Worm (Caenorhabditis elegans) whole organism, L1 larva: ENCODE data around the gene dsc-1.

Experiments
- C34B4.2 ChIP-seq: sonication (generic microtip); optimal IDR thresholded peaks from 2 replicates; lab custom pipeline; 2017; ENCODE audit warnings: mild to moderate bottlenecking, missing genetic modification characterization, missing compliant biosample characterization
- alr-1 ChIP-seq: fragments of 200-800 bp; sonication (Bioruptor generic); optimal IDR thresholded peaks from 2 replicates; lab custom pipeline; 2018; ENCODE audit warnings: borderline replicate concordance, mild to moderate bottlenecking, missing genetic modification characterization, missing compliant biosample characterization
- aly-2 ChIP-seq: fragments of 150-350 bp; optimal IDR thresholded peaks from 2 replicates; lab custom pipeline; 2014; ENCODE audit warnings: missing biosample characterization, missing genetic modification characterization
- ceh-63 ChIP-seq: fragments of 200-800 bp; sonication (Bioruptor generic); optimal IDR thresholded peaks from 2 replicates; lab custom pipeline; 2018; ENCODE audit warnings: mild to moderate bottlenecking, missing genetic modification characterization, missing compliant biosample characterization
- ceh-82 ChIP-seq, 3 experiments: fragments of 150-350 bp in 1 of 3; sonication (generic microtip) in 2 of 3; optimal IDR thresholded peaks; 2 replicates each; lab custom pipeline; 2014 to 2017; ENCODE audit warnings: missing biosample characterization in 3 of 3, missing genetic modification characterization in 3 of 3
- egl-13 ChIP-seq: sonication (generic microtip); optimal IDR thresholded peaks from 2 replicates; lab custom pipeline; 2016; ENCODE audit warnings: missing genotype, missing genetic modification reagents, missing genetic modification characterization, missing compliant biosample characterization
- elt-2 ChIP-seq: sonication (generic microtip); optimal IDR thresholded peaks from 2 replicates; lab custom pipeline; 2016; ENCODE audit warnings: missing genetic modification characterization, mild to moderate bottlenecking, inconsistent platforms, missing compliant biosample characterization, missing genetic modification reagents
- ets-5 ChIP-seq: fragments of 200-800 bp; sonication (Bioruptor generic); IDR thresholded peaks from 2 replicates; pipeline ENCODE4 v1.3.6; 2022; ENCODE audit warnings: missing genetic modification characterization, missing compliant biosample characterization
- hlh-4 ChIP-seq: sonication (generic microtip); optimal IDR thresholded peaks from 2 replicates; lab custom pipeline; 2016; ENCODE audit warnings: mild to moderate bottlenecking, missing genetic modification characterization, missing compliant biosample characterization
- hpl-2 ChIP-seq: fragments of 150-350 bp; optimal IDR thresholded peaks from 2 replicates; lab custom pipeline; 2014; ENCODE audit warnings: missing biosample characterization, missing genetic modification reagents, missing genetic modification characterization
- isw-1 ChIP-seq: fragments of 200-800 bp; sonication (Bioruptor generic); IDR thresholded peaks from 2 replicates; pipeline ENCODE4 v1.3.6; 2022; ENCODE audit warnings: missing genetic modification characterization, missing compliant biosample characterization
- jun-1 ChIP-seq: fragments of 150-350 bp; optimal IDR thresholded peaks from 2 replicates; lab custom pipeline; 2014; ENCODE audit warnings: missing biosample characterization, missing genetic modification reagents, missing genetic modification characterization
- lin-35 ChIP-seq, 2 experiments: fragments of 150-350 bp; optimal IDR thresholded peaks; 2 replicates each; lab custom pipeline; 2014; ENCODE audit warnings: missing biosample characterization in 2 of 2, missing genetic modification characterization in 2 of 2, missing genetic modification reagents in 2 of 2
- lin-39 ChIP-seq: fragments of 150-350 bp; optimal IDR thresholded peaks from 2 replicates; lab custom pipeline; 2014; ENCODE audit warnings: missing biosample characterization, missing genetic modification reagents, missing genetic modification characterization
- lir-3 ChIP-seq: sonication (generic microtip); optimal IDR thresholded peaks from 2 replicates; lab custom pipeline; 2016; ENCODE audit warnings: mild to moderate bottlenecking, missing genetic modification characterization, moderate library complexity, missing compliant biosample characterization; ENCODE audit not compliant: poor library complexity
- lsy-2 ChIP-seq, 2 experiments: fragments of 150-350 bp; optimal IDR thresholded peaks; 2 replicates each; lab custom pipeline; 2014; ENCODE audit warnings: missing biosample characterization in 2 of 2, missing genetic modification characterization in 2 of 2
- mdl-1 ChIP-seq, 2 experiments: fragments of 150-350 bp; optimal IDR thresholded peaks; 2 replicates each; lab custom pipeline; 2014 to 2017; ENCODE audit warnings: missing biosample characterization in 2 of 2, missing genetic modification characterization in 2 of 2, inconsistent platforms in 1 of 2
- mef-2 ChIP-seq: fragments of 150-350 bp; optimal IDR thresholded peaks from 2 replicates; lab custom pipeline; 2014; ENCODE audit warnings: missing biosample characterization, missing genetic modification characterization
- nhr-20 ChIP-seq: sonication (generic microtip); optimal IDR thresholded peaks from 2 replicates; lab custom pipeline; 2016; ENCODE audit warnings: mild to moderate bottlenecking, missing genetic modification characterization, missing compliant biosample characterization
- nhr-28 ChIP-seq: fragments of 150-350 bp; optimal IDR thresholded peaks from 2 replicates; lab custom pipeline; 2014; ENCODE audit warnings: missing biosample characterization, missing genetic modification characterization
- nhr-47 ChIP-seq: sonication (generic microtip); optimal IDR thresholded peaks from 2 replicates; lab custom pipeline; 2016; ENCODE audit warnings: mild to moderate bottlenecking, missing genetic modification characterization, moderate library complexity, missing compliant biosample characterization
- nhr-84 ChIP-seq: sonication (generic microtip); optimal IDR thresholded peaks from 2 replicates; lab custom pipeline; 2017; ENCODE audit warnings: missing biosample characterization, missing genetic modification characterization
- nhr-85 ChIP-seq: sonication (generic microtip); peaks from one replicate; lab custom pipeline; 2016; ENCODE audit warnings: missing genetic modification characterization, inconsistent platforms, missing compliant biosample characterization
- pag-3 ChIP-seq: sonication (generic microtip); optimal IDR thresholded peaks from 2 replicates; lab custom pipeline; 2017; ENCODE audit warnings: missing genetic modification characterization, mild to moderate bottlenecking, missing compliant biosample characterization, antibody characterized with exemption, borderline replicate concordance; ENCODE audit not compliant: insufficient read depth
- pax-3 ChIP-seq: fragments of 200-800 bp; sonication (Bioruptor generic); optimal IDR thresholded peaks from 2 replicates; lab custom pipeline; 2018; ENCODE audit warnings: mild to moderate bottlenecking, missing genetic modification characterization, moderate library complexity, missing compliant biosample characterization
- snpc-4 ChIP-seq: fragments of 150-350 bp; optimal IDR thresholded peaks from 2 replicates; lab custom pipeline; 2014; ENCODE audit warnings: missing biosample characterization, missing genetic modification characterization
- sox-4 ChIP-seq: sonication (generic microtip); optimal IDR thresholded peaks from 2 replicates; lab custom pipeline; 2016; ENCODE audit warnings: missing genetic modification characterization, missing compliant biosample characterization
- sptf-1 ChIP-seq: fragments of 150-350 bp; optimal IDR thresholded peaks from 2 replicates; lab custom pipeline; 2014; ENCODE audit warnings: missing biosample characterization, missing genetic modification characterization
- tbx-2 ChIP-seq: sonication (generic microtip); optimal IDR thresholded peaks from 2 replicates; lab custom pipeline; 2016; ENCODE audit warnings: missing genetic modification characterization, missing compliant biosample characterization
- unc-130 ChIP-seq: fragments of 150-350 bp; optimal IDR thresholded peaks from 2 replicates; lab custom pipeline; 2017; ENCODE audit warnings: missing biosample characterization, missing genetic modification characterization, inconsistent platforms
- unc-30 ChIP-seq: sonication (generic microtip); optimal IDR thresholded peaks from 2 replicates; lab custom pipeline; 2017; ENCODE audit warnings: missing biosample characterization, missing genetic modification characterization
- unc-62 ChIP-seq: fragments of 150-350 bp; optimal IDR thresholded peaks from 2 replicates; lab custom pipeline; 2014; ENCODE audit warnings: missing biosample characterization, missing genetic modification reagents, missing genetic modification characterization
- unc-86 ChIP-seq: sonication (generic microtip); optimal IDR thresholded peaks from 2 replicates; lab custom pipeline; 2016; ENCODE audit warnings: missing genetic modification characterization, missing compliant biosample characterization
- unc-98 ChIP-seq: fragments of 200-800 bp; sonication (Bioruptor generic); IDR thresholded peaks from 2 replicates; pipeline ENCODE4 v1.3.6; 2022; ENCODE audit warnings: missing genetic modification characterization, missing compliant biosample characterization
- vab-15 ChIP-seq: sonication (generic microtip); optimal IDR thresholded peaks from 2 replicates; lab custom pipeline; 2017; ENCODE audit warnings: missing genotype, mild to moderate bottlenecking, missing genetic modification characterization, missing compliant biosample characterization
- zag-1 ChIP-seq: fragments of 150-350 bp; optimal IDR thresholded peaks from 2 replicates; lab custom pipeline; 2014; ENCODE audit warnings: missing biosample characterization, missing genetic modification characterization
- zip-4 ChIP-seq: fragments of 200-800 bp; sonication (Bioruptor generic); optimal IDR thresholded peaks from 2 replicates; lab custom pipeline; 2018; ENCODE audit warnings: mild to moderate bottlenecking, missing genetic modification characterization, moderate library complexity, missing compliant biosample characterization
- ztf-4 ChIP-seq: fragments of 150-350 bp; optimal IDR thresholded peaks from 2 replicates; lab custom pipeline; 2014; ENCODE audit warnings: missing biosample characterization, missing genetic modification characterization

The dsc-1 gene

ce11 chrX:15070137-15070536 lies 35.5 kb upstream of the dsc-1 start:
- no peak for TF ChIP-seq tbx-2 (tag; lab: Kevin White, UChicago)
- peak; percentile 54 for TF ChIP-seq snpc-4 (tag; lab: Kevin White, UChicago)
- no peak for TF ChIP-seq unc-62 (GFP tag; lab: Kevin White, UChicago)
- no peak for TF ChIP-seq aly-2

ce11 chrX:15069242-15069641 lies 34.6 kb upstream of the dsc-1 start, which contains the start of gene mam-6:
mam-6 (minus strand) TSS chrX:15069342.
- TF ChIP-seq nhr-85 (tag; lab: Kevin White, UChicago), result no peak

ce11 chrX:15060303-15060702 lies 25.7 kb upstream of the dsc-1 start, which contains the start of gene fbxa-96:
fbxa-96 (minus strand) TSS chrX:15060403.
- no peak for TF ChIP-seq nhr-20 (tag; lab: Kevin White, UChicago)
- no peak for TF ChIP-seq lin-39 (tag; lab: Kevin White, UChicago)
- no peak for TF ChIP-seq unc-86 (tag; lab: Kevin White, UChicago)
- TF ChIP-seq jun-1 (tag; lab: Kevin White, UChicago), result no peak
- no peak for TF ChIP-seq vab-15 (tag; lab: Kevin White, UChicago)
- no peak for TF ChIP-seq unc-30 (tag; lab: Kevin White, UChicago)
- no peak for TF ChIP-seq lsy-2 (tag; optimal IDR thresholded peaks at IDR 0.05; lab: Kevin White, UChicago)
- no peak for TF ChIP-seq egl-13
- TF ChIP-seq hlh-4, result no peak
- no peak for TF ChIP-seq isw-1 (GFP tag; lab: Robert Waterston, UW)
- no peak for TF ChIP-seq ceh-63 (GFP tag; lab: Kevin White, UChicago)
- TF ChIP-seq ztf-4 (tag; lab: Kevin White, UChicago), result no peak
- no peak for TF ChIP-seq zag-1 (tag; lab: Kevin White, UChicago)
- TF ChIP-seq snpc-4 (tag; lab: Kevin White, UChicago), result no peak
- TF ChIP-seq nhr-85 (tag; lab: Kevin White, UChicago), result no peak

ce11 chrX:15057900-15058299 lies 23.3 kb upstream of the dsc-1 start:
- TF ChIP-seq mdl-1 (tag; optimal IDR thresholded peaks at IDR 0.05; lab: Kevin White, UChicago) (no peak), lsy-2 (tag; optimal IDR thresholded peaks at IDR 0.05; lab: Kevin White, UChicago) (no peak), sptf-1 (no peak), mef-2 (tag; lab: Kevin White, UChicago) (no peak), elt-2 (no peak), nhr-28 (no peak), unc-98 (no peak), ceh-82 (tag; optimal IDR thresholded peaks at IDR 0.05; lab: Kevin White, UChicago) (no peak), nhr-47 (tag; lab: Kevin White, UChicago) (no peak), hpl-2 (GFP tag; lab: Kevin White, UChicago) (no peak), unc-130 (tag; lab: Kevin White, UChicago) (no peak), nhr-84 (tag; lab: Kevin White, UChicago) (no peak), tbx-2 (tag; lab: Kevin White, UChicago) (no peak), sox-4 (no peak), zip-4 (no peak), ets-5 (GFP tag; lab: Robert Waterston, UW) (no peak), C34B4.2 (no peak), pax-3 (no peak), egl-13 (no peak)

ce11 chrX:15056737-15057136 lies 22.1 kb upstream of the dsc-1 start, which contains the start of gene H03G16.5:
H03G16.5 (minus strand) TSS chrX:15056837.
- TF ChIP-seq ceh-82 (tag; optimal IDR thresholded peaks at IDR 0.05; lab: Kevin White, UChicago), result no peak
- no peak for TF ChIP-seq ceh-63 (GFP tag; lab: Kevin White, UChicago)
- TF ChIP-seq lin-35 (GFP tag; optimal IDR thresholded peaks at IDR 0.05; lab: Kevin White, UChicago), result no peak
- TF ChIP-seq pag-3 (tag; lab: Kevin White, UChicago), result no peak
- TF ChIP-seq lir-3 (tag; lab: Kevin White, UChicago), result no peak
- no peak for TF ChIP-seq hlh-4
- TF ChIP-seq alr-1 (tag; lab: Kevin White, UChicago), result no peak
- TF ChIP-seq, all 84 proteins: peak for 0
